Worm (Caenorhabditis elegans): ENCODE results near the gene F58B3.4.

The F58B3.4 gene

ce11 chrIV:11592820-11593219 is 38.8 kb downstream of the F58B3.4 start:
- TF ChIP-seq snpc-4 (tag; optimal IDR thresholded peaks at IDR 0.05): no peak
- peak; percentile 8 for TF ChIP-seq mep-1 (tag; optimal IDR thresholded peaks at IDR 0.05)
- TF ChIP-seq lin-13 (tag; optimal IDR thresholded peaks at IDR 0.05): no peak
- peak; percentile 24 for TF ChIP-seq sptf-1 (tag; optimal IDR thresholded peaks at IDR 0.05)
- TF ChIP-seq bed-3 (GFP tag; optimal IDR thresholded peaks at IDR 0.05): no peak
- peak; percentile 10 for TF ChIP-seq ces-1 (GFP tag; optimal IDR thresholded peaks at IDR 0.05)
- TF ChIP-seq lsy-2 (tag; optimal IDR thresholded peaks at IDR 0.05): peak; percentile 6
- TF ChIP-seq mls-2 (tag; optimal IDR thresholded peaks at IDR 0.05): no peak

DNA sequence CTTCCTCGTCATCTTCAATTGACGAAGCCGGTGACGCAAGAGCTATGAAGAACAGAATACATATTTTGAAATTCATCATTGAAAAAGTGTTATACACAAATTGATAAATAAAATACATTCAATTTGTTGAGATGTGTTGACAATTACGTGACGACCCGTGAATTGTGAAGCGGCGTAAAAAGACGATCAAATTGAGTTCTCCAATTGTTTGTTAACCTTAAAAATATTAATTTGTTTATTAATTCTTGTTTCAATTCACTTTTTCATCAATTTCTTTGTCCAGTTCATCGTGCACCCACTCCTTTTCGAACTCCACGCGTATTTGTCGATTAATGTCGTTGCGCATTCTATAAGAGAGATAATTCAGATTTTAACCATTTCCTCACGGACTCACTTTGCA is 39.5 kb downstream of the F58B3.4 start, which contains the start of gene spe-36:
Gene spe-36 (minus strand): TSS at position 101 of the 400 bp plus-strand sequence.
- TF ChIP-seq zip-8 (tag; optimal IDR thresholded peaks at IDR 0.05): no peak
- no peak for TF ChIP-seq flh-1 (GFP tag; optimal IDR thresholded peaks at IDR 0.05)
- TF ChIP-seq unc-62 (GFP tag; optimal IDR thresholded peaks at IDR 0.05): no peak
- TF ChIP-seq mab-5 (tag; optimal IDR thresholded peaks at IDR 0.05): no peak
- TF ChIP-seq lin-32 (GFP tag; optimal IDR thresholded peaks at IDR 0.05): no peak
- no peak for TF ChIP-seq ces-1 (GFP tag; optimal IDR thresholded peaks at IDR 0.05)
- TF ChIP-seq ceh-39 (tag; optimal IDR thresholded peaks at IDR 0.05): no peak
- TF ChIP-seq sem-2 (GFP tag; optimal IDR thresholded peaks at IDR 0.05): no peak
- TF ChIP-seq lin-13 (tag; optimal IDR thresholded peaks at IDR 0.05): no peak
- TF ChIP-seq sptf-1 (tag; optimal IDR thresholded peaks at IDR 0.05): no peak
- no peak for TF ChIP-seq elt-3 (tag; optimal IDR thresholded peaks at IDR 0.05)
- no peak for TF ChIP-seq unc-120 (tag; optimal IDR thresholded peaks at IDR 0.05; ENCODE audit: poor library complexity, severe bottlenecking)
- TF ChIP-seq nhr-2 (tag; optimal IDR thresholded peaks at IDR 0.05): no peak
- TF ChIP-seq drap-1 (GFP tag; optimal IDR thresholded peaks at IDR 0.05): no peak
- TF ChIP-seq cnd-1 (tag; optimal IDR thresholded peaks at IDR 0.05): no peak
- no peak for TF ChIP-seq nhr-28 (tag; optimal IDR thresholded peaks at IDR 0.05)
- no peak for TF ChIP-seq tbx-8 (GFP tag; optimal IDR thresholded peaks at IDR 0.05)
- TF ChIP-seq blmp-1 (tag; optimal IDR thresholded peaks at IDR 0.05): no peak

DNA sequence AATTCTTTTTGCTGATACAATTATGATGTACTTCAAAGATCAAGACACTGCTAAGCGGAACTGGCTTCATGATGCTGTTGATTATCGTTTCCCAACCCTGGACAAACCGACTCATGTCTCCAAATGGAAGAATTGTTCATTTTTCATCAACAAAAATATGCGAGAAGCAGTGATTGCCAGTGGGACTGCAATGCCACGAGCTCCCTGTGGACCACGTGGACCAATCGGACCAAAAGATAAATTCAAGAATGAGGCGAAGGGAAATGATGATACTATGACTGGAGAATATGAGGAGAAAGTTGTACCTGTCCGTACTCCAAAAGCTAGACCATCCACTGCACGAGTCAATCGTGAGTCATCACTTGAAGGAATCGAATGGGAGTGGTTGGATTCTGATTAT is 45.2 kb downstream of the F58B3.4 start:
- TF ChIP-seq ztf-11 (tag; optimal IDR thresholded peaks at IDR 0.05) (no peak), elt-3 (tag; optimal IDR thresholded peaks at IDR 0.05) (no peak), ceh-83 (GFP tag; optimal IDR thresholded peaks at IDR 0.05) (no peak), unc-39 (tag; optimal IDR thresholded peaks at IDR 0.05) (no peak), mep-1 (tag; optimal IDR thresholded peaks at IDR 0.05) (no peak), ham-2 (GFP tag; optimal IDR thresholded peaks at IDR 0.05) (no peak), lin-32 (GFP tag; optimal IDR thresholded peaks at IDR 0.05) (no peak), blmp-1 (tag; optimal IDR thresholded peaks at IDR 0.05) (no peak), zip-8 (tag; optimal IDR thresholded peaks at IDR 0.05) (no peak), unc-62 (GFP tag; optimal IDR thresholded peaks at IDR 0.05) (no peak), hlh-1 (tag; optimal IDR thresholded peaks at IDR 0.05) (no peak), cnd-1 (tag; optimal IDR thresholded peaks at IDR 0.05) (no peak), ceh-43 (GFP tag; optimal IDR thresholded peaks at IDR 0.05) (no peak), mls-2 (tag; optimal IDR thresholded peaks at IDR 0.05) (no peak)

DNA sequence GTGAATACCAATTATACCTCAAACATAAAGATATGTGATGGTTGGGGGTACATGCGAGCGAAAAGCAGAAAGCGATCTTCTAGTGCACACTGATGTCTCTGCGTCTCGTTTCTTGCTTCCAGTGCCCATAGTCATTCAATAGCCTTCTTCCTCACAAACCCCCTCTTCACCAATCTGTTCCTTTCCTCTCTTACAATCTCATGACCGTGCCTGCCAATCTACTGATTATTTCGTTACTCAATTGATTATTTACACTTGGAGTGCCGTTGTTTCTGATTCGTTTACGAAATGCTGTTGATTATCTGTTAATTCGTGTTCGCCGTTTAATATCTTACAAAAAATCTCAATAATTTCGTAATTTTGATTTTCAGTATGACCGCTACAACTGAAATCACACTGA is 46.8 kb downstream of the F58B3.4 start:
- TF ChIP-seq mab-5 (tag; optimal IDR thresholded peaks at IDR 0.05) (no peak), ham-2 (GFP tag; optimal IDR thresholded peaks at IDR 0.05) (peak; percentile 66)

- TF ChIP-seq lin-13 (tag; optimal IDR thresholded peaks at IDR 0.05) (peak; percentile 17), mab-5 (tag; optimal IDR thresholded peaks at IDR 0.05) (no peak), elt-1 (tag; optimal IDR thresholded peaks at IDR 0.05; ENCODE audit: borderline replicate concordance, insufficient read depth) (no peak), M03D4.4 (tag; optimal IDR thresholded peaks at IDR 0.05) (peak; percentile 68), ceh-39 (tag; optimal IDR thresholded peaks at IDR 0.05) (no peak), ztf-11 (tag; optimal IDR thresholded peaks at IDR 0.05) (peak; percentile 47), ceh-83 (GFP tag; optimal IDR thresholded peaks at IDR 0.05) (peak; percentile 38), ceh-43 (GFP tag; optimal IDR thresholded peaks at IDR 0.05) (no peak), drap-1 (GFP tag; optimal IDR thresholded peaks at IDR 0.05) (no peak), sptf-1 (tag; optimal IDR thresholded peaks at IDR 0.05) (peak; percentile 64), unc-120 (tag; optimal IDR thresholded peaks at IDR 0.05; ENCODE audit: poor library complexity, severe bottlenecking) (no peak), unc-39 (tag; optimal IDR thresholded peaks at IDR 0.05) (no peak), ham-2 (GFP tag; optimal IDR thresholded peaks at IDR 0.05) (peak; percentile 72), mep-1 (tag; optimal IDR thresholded peaks at IDR 0.05) (peak; percentile 19), cnd-1 (tag; optimal IDR thresholded peaks at IDR 0.05) (peak; percentile 83), hlh-1 (tag; optimal IDR thresholded peaks at IDR 0.05) (peak; percentile 38), mls-2 (tag; optimal IDR thresholded peaks at IDR 0.05) (peak; percentile 3), pha-4 (tag; optimal IDR thresholded peaks at IDR 0.05) (no peak), sem-2 (GFP tag; optimal IDR thresholded peaks at IDR 0.05) (no peak), snpc-4 (tag; optimal IDR thresholded peaks at IDR 0.05) (no peak), nhr-237 (tag; optimal IDR thresholded peaks at IDR 0.05) (no peak)
These were observed 47.7 kb downstream of the F58B3.4 start, which contains the start of gene F12F6.1 for ce11 chrIV:11583906-11584378. TSS of gene F12F6.1 (plus strand) at chrIV:11583956.
